Worm (Caenorhabditis elegans): Measurements from ENCODE around the gene W08F4.13.
"Not testable (repeated sequence)": the region's sequence is repeated elsewhere in the genome, so short reads cannot be mapped to it uniquely, and the experiment has no call there.

- TF ChIP-seq cog-1 (tag; optimal IDR thresholded peaks at IDR 0.05); tab-1 (GFP tag; IDR thresholded peaks at IDR 0.05); flt-1 (GFP tag; IDR thresholded peaks at IDR 0.05); klf-2 (GFP tag; conservative IDR thresholded peaks at IDR 0.05); ztf-29 (GFP tag; IDR thresholded peaks at IDR 0.05); ztf-23 (GFP tag; IDR thresholded peaks at IDR 0.05); ref-1 (GFP tag; conservative IDR thresholded peaks at IDR 0.05); T22C8.4 (GFP tag; IDR thresholded peaks at IDR 0.05): not testable (repeated sequence)
Measured at ce11 chrII:612361-612760, 27.8 kb downstream of the W08F4.13 start, which contains the start of gene clec-118.
